Worm (Caenorhabditis elegans) whole organism, L1 larva: ENCODE measurements around the gene klp-12.

Source experiments
- C04F5.9 ChIP-seq: sonication (generic microtip); optimal IDR thresholded peaks from 2 replicates; lab custom pipeline; 2016; ENCODE audit warnings: missing genetic modification characterization, missing compliant biosample characterization
- C16A3.4 ChIP-seq: fragments of 150-350 bp; optimal IDR thresholded peaks from 2 replicates; lab custom pipeline; 2014; ENCODE audit warnings: missing biosample characterization, missing genetic modification characterization
- C34B4.2 ChIP-seq: sonication (generic microtip); optimal IDR thresholded peaks from 2 replicates; lab custom pipeline; 2017; ENCODE audit warnings: mild to moderate bottlenecking, missing genetic modification characterization, missing compliant biosample characterization
- Y116A8C.19 ChIP-seq: sonication (generic microtip); optimal IDR thresholded peaks from 2 replicates; lab custom pipeline; 2016; ENCODE audit warnings: missing compliant biosample characterization, missing genetic modification characterization, borderline replicate concordance
- aha-1 ChIP-seq: fragments of 150-350 bp; optimal IDR thresholded peaks from 2 replicates; lab custom pipeline; 2014; ENCODE audit warnings: missing biosample characterization, missing genetic modification characterization
- alr-1 ChIP-seq: fragments of 200-800 bp; sonication (Bioruptor generic); optimal IDR thresholded peaks from 2 replicates; lab custom pipeline; 2018; ENCODE audit warnings: borderline replicate concordance, mild to moderate bottlenecking, missing genetic modification characterization, missing compliant biosample characterization
- ama-1 ChIP-seq: fragments of 150-350 bp; optimal IDR thresholded peaks from 2 replicates; lab custom pipeline; 2014
- blmp-1 ChIP-seq: fragments of 150-350 bp; optimal IDR thresholded peaks from 2 replicates; lab custom pipeline; 2014; ENCODE audit warnings: missing biosample characterization, missing genetic modification characterization
- ceh-90 ChIP-seq: sonication (generic microtip); optimal IDR thresholded peaks from 2 replicates; lab custom pipeline; 2016; ENCODE audit warnings: missing genetic modification characterization, missing compliant biosample characterization
- ces-1 ChIP-seq: fragments of 150-350 bp; optimal IDR thresholded peaks from 2 replicates; lab custom pipeline; 2014; ENCODE audit warnings: missing biosample characterization, missing genetic modification reagents, missing genetic modification characterization
- dpl-1 ChIP-seq, 3 experiments: fragments of 150-350 bp in 2 of 3; sonication (generic microtip) in 1 of 3; optimal IDR thresholded peaks; 2 replicates each; lab custom pipeline; 2014 to 2017; ENCODE audit warnings: missing biosample characterization in 3 of 3, missing genetic modification characterization in 3 of 3, missing genetic modification reagents in 3 of 3
- dsc-1 ChIP-seq: sonication (generic microtip); optimal IDR thresholded peaks from 2 replicates; lab custom pipeline; 2016; ENCODE audit warnings: mild to moderate bottlenecking, missing genetic modification characterization, missing compliant biosample characterization
- efl-1 ChIP-seq, 4 experiments: fragments of 150-350 bp; optimal IDR thresholded peaks in 3 of 4; peaks in 1 of 4; 1 replicate in 1 of 4; 2 replicates in 3 of 4; lab custom pipeline; 2014; ENCODE audit warnings: missing biosample characterization in 2 of 4, missing genetic modification characterization in 2 of 4, missing genetic modification reagents in 2 of 4
- efl-3 ChIP-seq: fragments of 200-800 bp; sonication (Bioruptor generic); optimal IDR thresholded peaks from 2 replicates; lab custom pipeline; 2018; ENCODE audit warnings: mild to moderate bottlenecking, missing genetic modification characterization, missing compliant biosample characterization
- egl-13 ChIP-seq: sonication (generic microtip); optimal IDR thresholded peaks from 2 replicates; lab custom pipeline; 2016; ENCODE audit warnings: missing genotype, missing genetic modification reagents, missing genetic modification characterization, missing compliant biosample characterization
- egl-27 ChIP-seq, 2 experiments: fragments of 150-350 bp in 1 of 2; sonication (generic microtip); optimal IDR thresholded peaks; 3 replicates each; lab custom pipeline; 2017 to 2018; ENCODE audit warnings: missing biosample characterization in 2 of 2, missing genetic modification characterization in 2 of 2, missing genetic modification reagents in 2 of 2
- elt-2 ChIP-seq: sonication (generic microtip); optimal IDR thresholded peaks from 2 replicates; lab custom pipeline; 2016; ENCODE audit warnings: missing genetic modification characterization, mild to moderate bottlenecking, inconsistent platforms, missing compliant biosample characterization, missing genetic modification reagents
- elt-3 ChIP-seq, 6 experiments: fragments of 150-350 bp in 1 of 6; sonication (generic microtip); optimal IDR thresholded peaks; 2 replicates each; lab custom pipeline; 2017 to 2018; ENCODE audit warnings: missing biosample characterization in 6 of 6, missing genetic modification characterization in 6 of 6, inconsistent platforms in 1 of 6
- ets-5 ChIP-seq: fragments of 200-800 bp; sonication (Bioruptor generic); IDR thresholded peaks from 2 replicates; pipeline ENCODE4 v1.3.6; 2022; ENCODE audit warnings: missing genetic modification characterization, missing compliant biosample characterization
- fkh-10 ChIP-seq: sonication (generic microtip); optimal IDR thresholded peaks from 2 replicates; lab custom pipeline; 2017; ENCODE audit warnings: missing biosample characterization, missing genetic modification reagents, missing genetic modification characterization
- fkh-4 ChIP-seq: sonication (generic microtip); optimal IDR thresholded peaks from 2 replicates; lab custom pipeline; 2016; ENCODE audit warnings: missing compliant biosample characterization, missing genetic modification characterization, borderline replicate concordance
- fkh-8 ChIP-seq: sonication (generic microtip); optimal IDR thresholded peaks from 2 replicates; lab custom pipeline; 2016; ENCODE audit warnings: mild to moderate bottlenecking, missing genetic modification characterization, missing compliant biosample characterization
- hlh-4 ChIP-seq: sonication (generic microtip); optimal IDR thresholded peaks from 2 replicates; lab custom pipeline; 2016; ENCODE audit warnings: mild to moderate bottlenecking, missing genetic modification characterization, missing compliant biosample characterization
- isw-1 ChIP-seq: fragments of 200-800 bp; sonication (Bioruptor generic); IDR thresholded peaks from 2 replicates; pipeline ENCODE4 v1.3.6; 2022; ENCODE audit warnings: missing genetic modification characterization, missing compliant biosample characterization
- jun-1 ChIP-seq: fragments of 150-350 bp; optimal IDR thresholded peaks from 2 replicates; lab custom pipeline; 2014; ENCODE audit warnings: missing biosample characterization, missing genetic modification reagents, missing genetic modification characterization
- lin-14 ChIP-seq: fragments of 200-800 bp; sonication (Bioruptor generic); optimal IDR thresholded peaks from 2 replicates; lab custom pipeline; 2018; ENCODE audit warnings: mild to moderate bottlenecking, missing genetic modification characterization, moderate library complexity, missing compliant biosample characterization
- lsy-2 ChIP-seq, 2 experiments: fragments of 150-350 bp; optimal IDR thresholded peaks; 2 replicates each; lab custom pipeline; 2014; ENCODE audit warnings: missing biosample characterization in 2 of 2, missing genetic modification characterization in 2 of 2
- mdl-1 ChIP-seq, 2 experiments: fragments of 150-350 bp; optimal IDR thresholded peaks; 2 replicates each; lab custom pipeline; 2014 to 2017; ENCODE audit warnings: missing biosample characterization in 2 of 2, missing genetic modification characterization in 2 of 2, inconsistent platforms in 1 of 2
- mep-1 ChIP-seq: fragments of 150-350 bp; optimal IDR thresholded peaks from 2 replicates; lab custom pipeline; 2014; ENCODE audit warnings: missing biosample characterization, missing genetic modification characterization
- nhr-20 ChIP-seq: sonication (generic microtip); optimal IDR thresholded peaks from 2 replicates; lab custom pipeline; 2016; ENCODE audit warnings: mild to moderate bottlenecking, missing genetic modification characterization, missing compliant biosample characterization
- nhr-47 ChIP-seq: sonication (generic microtip); optimal IDR thresholded peaks from 2 replicates; lab custom pipeline; 2016; ENCODE audit warnings: mild to moderate bottlenecking, missing genetic modification characterization, moderate library complexity, missing compliant biosample characterization
- nhr-76 ChIP-seq: sonication (generic microtip); optimal IDR thresholded peaks from 2 replicates; lab custom pipeline; 2017; ENCODE audit warnings: missing biosample characterization, missing genetic modification characterization
- nhr-77 ChIP-seq: fragments of 150-350 bp; optimal IDR thresholded peaks from 2 replicates; lab custom pipeline; 2014; ENCODE audit warnings: missing biosample characterization, missing genetic modification characterization
- nhr-84 ChIP-seq: sonication (generic microtip); optimal IDR thresholded peaks from 2 replicates; lab custom pipeline; 2017; ENCODE audit warnings: missing biosample characterization, missing genetic modification characterization
- nhr-85 ChIP-seq: sonication (generic microtip); peaks from one replicate; lab custom pipeline; 2016; ENCODE audit warnings: missing genetic modification characterization, inconsistent platforms, missing compliant biosample characterization
- nhr-90 ChIP-seq: sonication (generic microtip); optimal IDR thresholded peaks from 2 replicates; lab custom pipeline; 2016; ENCODE audit warnings: mild to moderate bottlenecking, missing genetic modification characterization, missing compliant biosample characterization; ENCODE audit not compliant: poor library complexity
- pag-3 ChIP-seq: sonication (generic microtip); optimal IDR thresholded peaks from 2 replicates; lab custom pipeline; 2017; ENCODE audit warnings: missing genetic modification characterization, mild to moderate bottlenecking, missing compliant biosample characterization, antibody characterized with exemption, borderline replicate concordance; ENCODE audit not compliant: insufficient read depth
- skn-1 ChIP-seq: fragments of 150-350 bp; optimal IDR thresholded peaks from 2 replicates; lab custom pipeline; 2014; ENCODE audit warnings: missing biosample characterization, missing genetic modification characterization
- snpc-4 ChIP-seq: fragments of 150-350 bp; optimal IDR thresholded peaks from 2 replicates; lab custom pipeline; 2014; ENCODE audit warnings: missing biosample characterization, missing genetic modification characterization
- sox-4 ChIP-seq: sonication (generic microtip); optimal IDR thresholded peaks from 2 replicates; lab custom pipeline; 2016; ENCODE audit warnings: missing genetic modification characterization, missing compliant biosample characterization
- sptf-1 ChIP-seq: fragments of 150-350 bp; optimal IDR thresholded peaks from 2 replicates; lab custom pipeline; 2014; ENCODE audit warnings: missing biosample characterization, missing genetic modification characterization
- tbx-2 ChIP-seq: sonication (generic microtip); optimal IDR thresholded peaks from 2 replicates; lab custom pipeline; 2016; ENCODE audit warnings: missing genetic modification characterization, missing compliant biosample characterization
- unc-130 ChIP-seq: fragments of 150-350 bp; optimal IDR thresholded peaks from 2 replicates; lab custom pipeline; 2017; ENCODE audit warnings: missing biosample characterization, missing genetic modification characterization, inconsistent platforms
- unc-62 ChIP-seq: fragments of 150-350 bp; optimal IDR thresholded peaks from 2 replicates; lab custom pipeline; 2014; ENCODE audit warnings: missing biosample characterization, missing genetic modification reagents, missing genetic modification characterization
- unc-86 ChIP-seq: sonication (generic microtip); optimal IDR thresholded peaks from 2 replicates; lab custom pipeline; 2016; ENCODE audit warnings: missing genetic modification characterization, missing compliant biosample characterization
- unc-98 ChIP-seq: fragments of 200-800 bp; sonication (Bioruptor generic); IDR thresholded peaks from 2 replicates; pipeline ENCODE4 v1.3.6; 2022; ENCODE audit warnings: missing genetic modification characterization, missing compliant biosample characterization
- vab-15 ChIP-seq: sonication (generic microtip); optimal IDR thresholded peaks from 2 replicates; lab custom pipeline; 2017; ENCODE audit warnings: missing genotype, mild to moderate bottlenecking, missing genetic modification characterization, missing compliant biosample characterization
- xbp-1 ChIP-seq: sonication (generic microtip); optimal IDR thresholded peaks from 2 replicates; lab custom pipeline; 2016; ENCODE audit warnings: missing genetic modification characterization, missing compliant biosample characterization
- zip-4 ChIP-seq: fragments of 200-800 bp; sonication (Bioruptor generic); optimal IDR thresholded peaks from 2 replicates; lab custom pipeline; 2018; ENCODE audit warnings: mild to moderate bottlenecking, missing genetic modification characterization, moderate library complexity, missing compliant biosample characterization
- ztf-11 ChIP-seq, 2 experiments: sonication (generic microtip); optimal IDR thresholded peaks; 2 replicates each; lab custom pipeline; 2016 to 2017; ENCODE audit warnings: missing genetic modification characterization in 2 of 2, missing biosample characterization in 1 of 2, missing compliant biosample characterization in 1 of 2

klp-12 gene

ce11 chrIV:11350809-11351208 is 8.9 kb downstream of the klp-12 start (continued):
- TF ChIP-seq ets-5 (GFP tag; lab: Robert Waterston, UW): no peak
- no peak for TF ChIP-seq efl-1 (optimal IDR thresholded peaks at IDR 0.05; lab: Kevin White, UChicago)
- no peak for TF ChIP-seq efl-1 (GFP tag; optimal IDR thresholded peaks at IDR 0.05 in 1 of 2; lab: Kevin White, UChicago)
- TF ChIP-seq hlh-4 (tag; lab: Kevin White, UChicago): no peak
- TF ChIP-seq jun-1 (tag; lab: Kevin White, UChicago): no peak
- TF ChIP-seq nhr-76 (tag; lab: Kevin White, UChicago): no peak
- TF ChIP-seq C34B4.2 (tag; lab: Kevin White, UChicago): no peak
- no peak for TF ChIP-seq egl-13 (tag; lab: Kevin White, UChicago)
- TF ChIP-seq mdl-1 (tag; optimal IDR thresholded peaks at IDR 0.05; lab: Kevin White, UChicago): no peak
- no peak for TF ChIP-seq elt-2 (tag; lab: Kevin White, UChicago)
- TF ChIP-seq pag-3 (tag; lab: Kevin White, UChicago): peak; percentile 64
- no peak for TF ChIP-seq nhr-90 (tag; lab: Kevin White, UChicago)
- TF ChIP-seq Y116A8C.19 (tag; lab: Kevin White, UChicago): no peak
- no peak for TF ChIP-seq dsc-1
- TF ChIP-seq unc-130 (tag; lab: Kevin White, UChicago): no peak
- no peak for TF ChIP-seq xbp-1 (tag; lab: Kevin White, UChicago)
- no peak for TF ChIP-seq unc-86 (tag; lab: Kevin White, UChicago)
- no peak for TF ChIP-seq sptf-1 (tag; lab: Kevin White, UChicago)
- TF ChIP-seq elt-3 (tag; optimal IDR thresholded peaks at IDR 0.05; lab: Kevin White, UChicago): no peak
- no peak for TF ChIP-seq vab-15 (tag; lab: Kevin White, UChicago)
- TF ChIP-seq fkh-8 (tag; lab: Kevin White, UChicago): no peak
- no peak for TF ChIP-seq tbx-2 (tag; lab: Kevin White, UChicago)
- no peak for TF ChIP-seq ces-1 (GFP tag; lab: Kevin White, UChicago)
- TF ChIP-seq lin-14 (GFP tag; lab: Kevin White, UChicago): peak; percentile 93
- TF ChIP-seq skn-1 (tag; lab: Kevin White, UChicago): no peak
- TF ChIP-seq mep-1 (tag; lab: Kevin White, UChicago): no peak
- TF ChIP-seq, all 84 proteins: peak for 11

- TF ChIP-seq efl-1 (optimal IDR thresholded peaks at IDR 0.05; lab: Kevin White, UChicago): no peak
- no peak for TF ChIP-seq efl-1 (GFP tag; optimal IDR thresholded peaks at IDR 0.05 in 1 of 2; lab: Kevin White, UChicago)
- TF ChIP-seq nhr-47: peak; percentile 53
- TF ChIP-seq ama-1 (lab: Kevin White, UChicago): no peak
- TF ChIP-seq sptf-1 (tag; lab: Kevin White, UChicago): no peak
- TF ChIP-seq dpl-1 (GFP tag; optimal IDR thresholded peaks at IDR 0.05; lab: Kevin White, UChicago): no peak
- TF ChIP-seq nhr-85: no peak
- no peak for TF ChIP-seq unc-62 (GFP tag; lab: Kevin White, UChicago)
- no peak for TF ChIP-seq unc-98 (GFP tag; lab: Robert Waterston, UW)
- no peak for TF ChIP-seq nhr-20
- no peak for TF ChIP-seq fkh-8 (tag; lab: Kevin White, UChicago)
- TF ChIP-seq ztf-11 (tag; optimal IDR thresholded peaks at IDR 0.05; lab: Kevin White, UChicago): no peak
- no peak for TF ChIP-seq xbp-1 (tag; lab: Kevin White, UChicago)
- TF ChIP-seq nhr-77 (tag; lab: Kevin White, UChicago): no peak
- no peak for TF ChIP-seq tbx-2 (tag; lab: Kevin White, UChicago)
- no peak for TF ChIP-seq jun-1 (tag; lab: Kevin White, UChicago)
- no peak for TF ChIP-seq isw-1 (GFP tag; lab: Robert Waterston, UW)
- no peak for TF ChIP-seq C34B4.2 (tag; lab: Kevin White, UChicago)
- no peak for TF ChIP-seq nhr-90 (tag; lab: Kevin White, UChicago)
- no peak for TF ChIP-seq alr-1 (tag; lab: Kevin White, UChicago)
- TF ChIP-seq zip-4 (GFP tag; lab: Kevin White, UChicago): no peak
- no peak for TF ChIP-seq nhr-84
- TF ChIP-seq blmp-1 (tag; lab: Kevin White, UChicago): no peak
- TF ChIP-seq fkh-10: no peak
- TF ChIP-seq lsy-2 (tag; optimal IDR thresholded peaks at IDR 0.05; lab: Kevin White, UChicago): peak; percentile 0 to 28
- TF ChIP-seq vab-15 (tag; lab: Kevin White, UChicago): no peak
- no peak for TF ChIP-seq C04F5.9
- TF ChIP-seq snpc-4 (tag; lab: Kevin White, UChicago): no peak
- TF ChIP-seq sox-4 (tag; lab: Kevin White, UChicago): no peak
- TF ChIP-seq C16A3.4: no peak
- TF ChIP-seq efl-3 (GFP tag; lab: Kevin White, UChicago): no peak
- TF ChIP-seq aha-1 (tag; lab: Kevin White, UChicago): no peak
- TF ChIP-seq fkh-4: no peak
- TF ChIP-seq egl-27 (tag; optimal IDR thresholded peaks at IDR 0.05; lab: Kevin White, UChicago): no peak
- no peak for TF ChIP-seq ceh-90 (tag; lab: Kevin White, UChicago)
These were observed 9.9 kb downstream of the klp-12 start for ce11 chrIV:11349747-11350146.
